Worm (Caenorhabditis elegans) whole organism, L1 larva: ENCODE results near the gene appg-2.

Source experiments
- C16A3.4 ChIP-seq: fragments of 150-350 bp; optimal IDR thresholded peaks from 2 replicates; lab custom pipeline; 2014; ENCODE audit warnings: missing biosample characterization, missing genetic modification characterization
- C34B4.2 ChIP-seq: sonication (generic microtip); optimal IDR thresholded peaks from 2 replicates; lab custom pipeline; 2017; ENCODE audit warnings: mild to moderate bottlenecking, missing genetic modification characterization, missing compliant biosample characterization
- F16B12.6 ChIP-seq: fragments of 150-350 bp; optimal IDR thresholded peaks from 2 replicates; lab custom pipeline; 2014; ENCODE audit warnings: missing biosample characterization, missing genetic modification characterization
- Y116A8C.19 ChIP-seq: sonication (generic microtip); optimal IDR thresholded peaks from 2 replicates; lab custom pipeline; 2016; ENCODE audit warnings: missing compliant biosample characterization, missing genetic modification characterization, borderline replicate concordance
- ama-1 ChIP-seq: fragments of 150-350 bp; optimal IDR thresholded peaks from 2 replicates; lab custom pipeline; 2014
- blmp-1 ChIP-seq: fragments of 150-350 bp; optimal IDR thresholded peaks from 2 replicates; lab custom pipeline; 2014; ENCODE audit warnings: missing biosample characterization, missing genetic modification characterization
- efl-1 ChIP-seq, 4 experiments: fragments of 150-350 bp; optimal IDR thresholded peaks in 3 of 4; peaks in 1 of 4; 1 replicate in 1 of 4; 2 replicates in 3 of 4; lab custom pipeline; 2014; ENCODE audit warnings: missing biosample characterization in 2 of 4, missing genetic modification characterization in 2 of 4, missing genetic modification reagents in 2 of 4
- elt-2 ChIP-seq: sonication (generic microtip); optimal IDR thresholded peaks from 2 replicates; lab custom pipeline; 2016; ENCODE audit warnings: missing genetic modification characterization, mild to moderate bottlenecking, inconsistent platforms, missing compliant biosample characterization, missing genetic modification reagents
- elt-3 ChIP-seq, 6 experiments: fragments of 150-350 bp in 1 of 6; sonication (generic microtip); optimal IDR thresholded peaks; 2 replicates each; lab custom pipeline; 2017 to 2018; ENCODE audit warnings: missing biosample characterization in 6 of 6, missing genetic modification characterization in 6 of 6, inconsistent platforms in 1 of 6
- fkh-10 ChIP-seq: sonication (generic microtip); optimal IDR thresholded peaks from 2 replicates; lab custom pipeline; 2017; ENCODE audit warnings: missing biosample characterization, missing genetic modification reagents, missing genetic modification characterization
- grh-1 ChIP-seq: fragments of 200-800 bp; sonication (Bioruptor generic); IDR thresholded peaks from 2 replicates; pipeline ENCODE4 v1.3.6; 2022; ENCODE audit warnings: missing genetic modification reagents, missing genetic modification characterization, missing compliant biosample characterization
- hlh-4 ChIP-seq: sonication (generic microtip); optimal IDR thresholded peaks from 2 replicates; lab custom pipeline; 2016; ENCODE audit warnings: mild to moderate bottlenecking, missing genetic modification characterization, missing compliant biosample characterization
- irx-1 ChIP-seq: sonication (generic microtip); optimal IDR thresholded peaks from 2 replicates; lab custom pipeline; 2016; ENCODE audit warnings: missing genetic modification characterization, missing compliant biosample characterization
- isw-1 ChIP-seq: fragments of 200-800 bp; sonication (Bioruptor generic); IDR thresholded peaks from 2 replicates; pipeline ENCODE4 v1.3.6; 2022; ENCODE audit warnings: missing genetic modification characterization, missing compliant biosample characterization
- lin-14 ChIP-seq: fragments of 200-800 bp; sonication (Bioruptor generic); optimal IDR thresholded peaks from 2 replicates; lab custom pipeline; 2018; ENCODE audit warnings: mild to moderate bottlenecking, missing genetic modification characterization, moderate library complexity, missing compliant biosample characterization
- lin-35 ChIP-seq, 2 experiments: fragments of 150-350 bp; optimal IDR thresholded peaks; 2 replicates each; lab custom pipeline; 2014; ENCODE audit warnings: missing biosample characterization in 2 of 2, missing genetic modification characterization in 2 of 2, missing genetic modification reagents in 2 of 2
- lin-39 ChIP-seq: fragments of 150-350 bp; optimal IDR thresholded peaks from 2 replicates; lab custom pipeline; 2014; ENCODE audit warnings: missing biosample characterization, missing genetic modification reagents, missing genetic modification characterization
- lsy-2 ChIP-seq, 2 experiments: fragments of 150-350 bp; optimal IDR thresholded peaks; 2 replicates each; lab custom pipeline; 2014; ENCODE audit warnings: missing biosample characterization in 2 of 2, missing genetic modification characterization in 2 of 2
- mab-9 ChIP-seq: fragments of 200-800 bp; sonication (Bioruptor generic); IDR thresholded peaks from 2 replicates; pipeline ENCODE4 v1.3.6; 2022; ENCODE audit warnings: missing genetic modification reagents, missing genetic modification characterization, missing compliant biosample characterization
- mdl-1 ChIP-seq, 2 experiments: fragments of 150-350 bp; optimal IDR thresholded peaks; 2 replicates each; lab custom pipeline; 2014 to 2017; ENCODE audit warnings: missing biosample characterization in 2 of 2, missing genetic modification characterization in 2 of 2, inconsistent platforms in 1 of 2
- nhr-19 ChIP-seq: fragments of 200-800 bp; sonication (Bioruptor generic); conservative IDR thresholded peaks from 2 replicates; pipeline ENCODE4 v1.3.6; 2022; ENCODE audit warnings: missing genetic modification characterization, missing compliant biosample characterization
- nhr-20 ChIP-seq: sonication (generic microtip); optimal IDR thresholded peaks from 2 replicates; lab custom pipeline; 2016; ENCODE audit warnings: mild to moderate bottlenecking, missing genetic modification characterization, missing compliant biosample characterization
- nhr-47 ChIP-seq: sonication (generic microtip); optimal IDR thresholded peaks from 2 replicates; lab custom pipeline; 2016; ENCODE audit warnings: mild to moderate bottlenecking, missing genetic modification characterization, moderate library complexity, missing compliant biosample characterization
- nhr-71 ChIP-seq: sonication (generic microtip); optimal IDR thresholded peaks from 2 replicates; lab custom pipeline; 2016; ENCODE audit warnings: mild to moderate bottlenecking, missing genetic modification characterization, moderate library complexity, missing compliant biosample characterization
- nhr-85 ChIP-seq: sonication (generic microtip); peaks from one replicate; lab custom pipeline; 2016; ENCODE audit warnings: missing genetic modification characterization, inconsistent platforms, missing compliant biosample characterization
- nhr-90 ChIP-seq: sonication (generic microtip); optimal IDR thresholded peaks from 2 replicates; lab custom pipeline; 2016; ENCODE audit warnings: mild to moderate bottlenecking, missing genetic modification characterization, missing compliant biosample characterization; ENCODE audit not compliant: poor library complexity
- snpc-4 ChIP-seq: fragments of 150-350 bp; optimal IDR thresholded peaks from 2 replicates; lab custom pipeline; 2014; ENCODE audit warnings: missing biosample characterization, missing genetic modification characterization
- snu-23 ChIP-seq: sonication (generic microtip); optimal IDR thresholded peaks from 2 replicates; lab custom pipeline; 2016; ENCODE audit warnings: missing genetic modification characterization, missing compliant biosample characterization
- sox-4 ChIP-seq: sonication (generic microtip); optimal IDR thresholded peaks from 2 replicates; lab custom pipeline; 2016; ENCODE audit warnings: missing genetic modification characterization, missing compliant biosample characterization
- sup-37 ChIP-seq: fragments of 200-800 bp; sonication (Bioruptor generic); optimal IDR thresholded peaks from 2 replicates; lab custom pipeline; 2018; ENCODE audit warnings: mild to moderate bottlenecking, missing genetic modification characterization, missing compliant biosample characterization
- tbx-2 ChIP-seq: sonication (generic microtip); optimal IDR thresholded peaks from 2 replicates; lab custom pipeline; 2016; ENCODE audit warnings: missing genetic modification characterization, missing compliant biosample characterization
- tlp-1 ChIP-seq: fragments of 150-350 bp; optimal IDR thresholded peaks from 2 replicates; lab custom pipeline; 2014; ENCODE audit warnings: missing biosample characterization, missing genetic modification characterization
- unc-130 ChIP-seq: fragments of 150-350 bp; optimal IDR thresholded peaks from 2 replicates; lab custom pipeline; 2017; ENCODE audit warnings: missing biosample characterization, missing genetic modification characterization, inconsistent platforms
- unc-30 ChIP-seq: sonication (generic microtip); optimal IDR thresholded peaks from 2 replicates; lab custom pipeline; 2017; ENCODE audit warnings: missing biosample characterization, missing genetic modification characterization
- unc-62 ChIP-seq: fragments of 150-350 bp; optimal IDR thresholded peaks from 2 replicates; lab custom pipeline; 2014; ENCODE audit warnings: missing biosample characterization, missing genetic modification reagents, missing genetic modification characterization
- unc-86 ChIP-seq: sonication (generic microtip); optimal IDR thresholded peaks from 2 replicates; lab custom pipeline; 2016; ENCODE audit warnings: missing genetic modification characterization, missing compliant biosample characterization
- zip-4 ChIP-seq: fragments of 200-800 bp; sonication (Bioruptor generic); optimal IDR thresholded peaks from 2 replicates; lab custom pipeline; 2018; ENCODE audit warnings: mild to moderate bottlenecking, missing genetic modification characterization, moderate library complexity, missing compliant biosample characterization

The appg-2 gene

ce11 chrII:8821140-8821595 is 20.2 kb downstream of the appg-2 start, which contains the start of gene F46C5.1:
TSS of gene F46C5.1 (minus strand) at chrII:8821190.
- peak; percentile 63 for TF ChIP-seq blmp-1
- TF ChIP-seq lsy-2 (tag; optimal IDR thresholded peaks at IDR 0.05; lab: Kevin White, UChicago), result peak in 1 of 2 experiments; percentile 68
- no peak for TF ChIP-seq sox-4
- peak in 2 of 6 experiments; percentile 6 to 25 for TF ChIP-seq elt-3 (tag; optimal IDR thresholded peaks at IDR 0.05; lab: Kevin White, UChicago)
- TF ChIP-seq C16A3.4, result peak; percentile 2
- TF ChIP-seq tlp-1 (tag; lab: Kevin White, UChicago), result no peak

ce11 chrII:8822711-8823110 is 21.8 kb downstream of the appg-2 start:
- TF ChIP-seq irx-1 (tag; lab: Kevin White, UChicago) (peak; percentile 23), elt-2 (no peak), ama-1 (lab: Kevin White, UChicago) (no peak), nhr-71 (tag; lab: Kevin White, UChicago) (peak; percentile 61), nhr-90 (peak; percentile 73), elt-3 (tag; optimal IDR thresholded peaks at IDR 0.05; lab: Kevin White, UChicago) (peak in 5 of 6 experiments; percentile 7 to 95 (median 38)), efl-1 (optimal IDR thresholded peaks at IDR 0.05; lab: Kevin White, UChicago) (no peak), efl-1 (GFP tag; optimal IDR thresholded peaks at IDR 0.05 in 1 of 2; lab: Kevin White, UChicago) (peak in 1 of 2 experiments; percentile 88), lin-14 (GFP tag; lab: Kevin White, UChicago) (peak; percentile 64), snu-23 (GFP tag; lab: Kevin White, UChicago) (peak; percentile 43), lsy-2 (tag; optimal IDR thresholded peaks at IDR 0.05; lab: Kevin White, UChicago) (peak in 1 of 2 experiments; percentile 47), Y116A8C.19 (tag; lab: Kevin White, UChicago) (no peak), blmp-1 (peak; percentile 59), mdl-1 (tag; optimal IDR thresholded peaks at IDR 0.05; lab: Kevin White, UChicago) (peak in 1 of 2 experiments; percentile 85), unc-130 (tag; lab: Kevin White, UChicago) (peak; percentile 84), nhr-19 (GFP tag; lab: Robert Waterston, UW) (peak; percentile 86), nhr-20 (tag; lab: Kevin White, UChicago) (peak; percentile 86), nhr-85 (tag; lab: Kevin White, UChicago) (peak; percentile 91), C16A3.4 (peak; percentile 39), unc-30 (tag; lab: Kevin White, UChicago) (no peak), tbx-2 (peak; percentile 52), lin-35 (GFP tag; optimal IDR thresholded peaks at IDR 0.05; lab: Kevin White, UChicago) (peak in 1 of 2 experiments; percentile 71), grh-1 (GFP tag; lab: Robert Waterston, UW) (peak; percentile 61), sup-37 (GFP tag; lab: Kevin White, UChicago) (no peak), nhr-47 (tag; lab: Kevin White, UChicago) (peak; percentile 25)

- TF ChIP-seq unc-62 (GFP tag; lab: Kevin White, UChicago) (no peak), nhr-85 (tag; lab: Kevin White, UChicago) (peak; percentile 16), nhr-19 (GFP tag; lab: Robert Waterston, UW) (no peak), mab-9 (GFP tag; lab: Robert Waterston, UW) (no peak), unc-30 (tag; lab: Kevin White, UChicago) (no peak)
These were observed 24.8 kb downstream of the appg-2 start, which contains the start of gene nas-25 for ce11 chrII:8825769-8826168. TSS of gene nas-25 (plus strand) at chrII:8826069.

ce11 chrII:8829189-8829588 is 28.3 kb downstream of the appg-2 start, which contains the start of gene F46C5.2:
TSS of gene F46C5.2 (minus strand) at chrII:8829289.
- TF ChIP-seq lin-39 (tag; lab: Kevin White, UChicago) (no peak), unc-86 (tag; lab: Kevin White, UChicago) (no peak), C34B4.2 (tag; lab: Kevin White, UChicago) (no peak), mdl-1 (tag; optimal IDR thresholded peaks at IDR 0.05; lab: Kevin White, UChicago) (no peak), Y116A8C.19 (tag; lab: Kevin White, UChicago) (no peak), sup-37 (GFP tag; lab: Kevin White, UChicago) (no peak), nhr-47 (tag; lab: Kevin White, UChicago) (no peak), fkh-10 (GFP tag; lab: Kevin White, UChicago) (no peak), unc-130 (tag; lab: Kevin White, UChicago) (no peak), nhr-85 (tag; lab: Kevin White, UChicago) (no peak), hlh-4 (tag; lab: Kevin White, UChicago) (no peak), isw-1 (GFP tag; lab: Robert Waterston, UW) (no peak), F16B12.6 (tag; lab: Kevin White, UChicago) (no peak), zip-4 (GFP tag; lab: Kevin White, UChicago) (no peak), efl-1 (optimal IDR thresholded peaks at IDR 0.05; lab: Kevin White, UChicago) (no peak), efl-1 (GFP tag; optimal IDR thresholded peaks at IDR 0.05 in 1 of 2; lab: Kevin White, UChicago) (no peak), snpc-4 (tag; lab: Kevin White, UChicago) (no peak)
